Worm (Caenorhabditis elegans) whole organism, midembryonic: ENCODE results near the gene Y43F8C.9.

ENCODE experiments used
- flt-1 ChIP-seq: fragments of 200-800 bp; sonication (Bioruptor generic); IDR thresholded peaks from 2 replicates; pipeline ENCODE4 v1.3.6; 2022; ENCODE audit warnings: missing genetic modification characterization, missing compliant biosample characterization
- tab-1 ChIP-seq: fragments of 200-800 bp; sonication (Bioruptor generic); IDR thresholded peaks from 2 replicates; pipeline ENCODE4 v1.3.6; 2022; ENCODE audit warnings: missing genetic modification characterization, missing compliant biosample characterization
- ztf-29 ChIP-seq: fragments of 200-800 bp; sonication (Bioruptor generic); IDR thresholded peaks from 2 replicates; pipeline ENCODE4 v1.3.6; 2022; ENCODE audit warnings: missing genetic modification reagents, missing genetic modification characterization, missing compliant biosample characterization

DNA sequence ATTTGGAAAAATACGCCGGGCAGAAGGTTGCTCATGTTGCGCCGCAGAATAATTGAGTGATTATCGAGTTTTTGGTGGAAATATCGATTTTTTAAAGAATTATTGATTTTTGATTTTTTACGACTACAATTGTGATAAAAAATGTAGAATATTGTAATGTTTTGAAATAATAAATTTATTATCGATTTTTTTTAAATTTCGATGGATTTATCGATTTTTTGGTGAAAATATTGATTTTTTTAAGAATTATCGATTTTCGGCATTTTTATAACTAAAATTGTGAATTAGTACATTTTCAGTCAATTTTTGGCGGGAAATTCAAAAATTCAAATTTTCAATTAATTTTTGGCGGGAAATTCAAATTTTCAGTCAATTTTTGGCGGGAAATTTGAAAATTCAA lies 15.3 kb upstream of the Y43F8C.9 start:
- TF ChIP-seq flt-1 (GFP tag; lab: Robert Waterston, UW) (no peak), tab-1 (GFP tag; lab: Robert Waterston, UW) (no peak), ztf-29 (GFP tag; lab: Robert Waterston, UW) (no peak)
